Worm (Caenorhabditis elegans) whole organism, late embryonic: Measurements from ENCODE around the gene atg-16.2.

ENCODE experiments used
- F13H6.1 ChIP-seq: sonication (generic microtip); optimal IDR thresholded peaks from 2 replicates; lab custom pipeline; 2016; ENCODE audit warnings: missing genetic modification characterization, missing compliant biosample characterization
- ama-1 ChIP-seq: fragments of 150-350 bp; optimal IDR thresholded peaks from 2 replicates; lab custom pipeline; 2014
- ceh-2 ChIP-seq: sonication (generic microtip); optimal IDR thresholded peaks from 2 replicates; lab custom pipeline; 2016; ENCODE audit warnings: missing genotype, missing genetic modification characterization, missing compliant biosample characterization
- ceh-48 ChIP-seq: sonication (generic microtip); optimal IDR thresholded peaks from 2 replicates; lab custom pipeline; 2016; ENCODE audit warnings: missing genetic modification characterization, inconsistent platforms, missing compliant biosample characterization
- fkh-10 ChIP-seq: fragments of 150-350 bp; optimal IDR thresholded peaks from 2 replicates; lab custom pipeline; 2014; ENCODE audit warnings: missing biosample characterization, missing genetic modification reagents, missing genetic modification characterization
- nhr-11 ChIP-seq: fragments of 150-350 bp; optimal IDR thresholded peaks from 2 replicates; lab custom pipeline; 2014; ENCODE audit warnings: missing biosample characterization, missing genetic modification characterization
- ttx-3 ChIP-seq: sonication (generic microtip); optimal IDR thresholded peaks from 2 replicates; lab custom pipeline; 2016; ENCODE audit warnings: missing genetic modification reagents, missing genetic modification characterization, missing compliant biosample characterization

ce11 chrII:6403233-6403632, 50.0 kb downstream of the atg-16.2 start, which contains the start of gene T25D10.1:
- TF ChIP-seq ttx-3 (tag; lab: Kevin White, UChicago) (no peak), fkh-10 (GFP tag; lab: Kevin White, UChicago) (no peak), ama-1 (lab: Kevin White, UChicago) (no peak), ceh-48 (no peak), F13H6.1 (no peak), ceh-2 (tag; lab: Kevin White, UChicago) (no peak), nhr-11 (tag; lab: Kevin White, UChicago) (no peak)
